Worm (Caenorhabditis elegans) whole organism, L4 larva: ENCODE measurements around the gene elp-1.

ENCODE experiments used
- ama-1 ChIP-seq: fragments of 150-350 bp; optimal IDR thresholded peaks from 2 replicates; lab custom pipeline; 2014; ENCODE audit warnings: inconsistent platforms, mixed read lengths
- lin-1 ChIP-seq: fragments of 200-800 bp; sonication (Bioruptor generic); IDR thresholded peaks from 2 replicates; pipeline ENCODE4 v1.3.6; 2022; ENCODE audit warnings: missing genetic modification reagents, missing genetic modification characterization, missing compliant biosample characterization
- lin-13 ChIP-seq: fragments of 150-350 bp; optimal IDR thresholded peaks from 2 replicates; lab custom pipeline; 2014; ENCODE audit warnings: missing biosample characterization, missing genetic modification reagents, missing genetic modification characterization
- lin-15B ChIP-seq: fragments of 150-350 bp; sonication (generic microtip); optimal IDR thresholded peaks from 3 replicates; lab custom pipeline; 2014; ENCODE audit warnings: missing biosample characterization, missing genetic modification characterization
- lin-29 ChIP-seq: fragments of 200-800 bp; sonication (Bioruptor generic); IDR thresholded peaks from 2 replicates; pipeline ENCODE4 v1.3.6; 2022; ENCODE audit warnings: missing genetic modification reagents, missing genetic modification characterization, missing compliant biosample characterization
- nhr-41 ChIP-seq: fragments of 200-800 bp; sonication (Bioruptor generic); IDR thresholded peaks from 2 replicates; pipeline ENCODE4 v1.3.6; 2022; ENCODE audit warnings: missing genetic modification reagents, missing genetic modification characterization, missing compliant biosample characterization
- pha-4 ChIP-seq, 2 experiments: fragments of 150-350 bp in 1 of 2; fragments of 200-800 bp in 1 of 2; sonication (Bioruptor generic) in 1 of 2; IDR thresholded peaks in 1 of 2; optimal IDR thresholded peaks in 1 of 2; 2 replicates each; pipeline versions ENCODE4 v1.3.6 to Lab custom; 2014 to 2022; ENCODE audit warnings: missing genetic modification characterization in 2 of 2, missing genetic modification reagents in 2 of 2, missing biosample characterization in 1 of 2, missing compliant biosample characterization in 1 of 2
- php-3 ChIP-seq: fragments of 200-800 bp; sonication (Bioruptor generic); IDR thresholded peaks from 2 replicates; pipeline ENCODE4 v1.3.6; 2022; ENCODE audit warnings: missing genetic modification reagents, missing genetic modification characterization, missing compliant biosample characterization
- zag-1 ChIP-seq: fragments of 150-350 bp; optimal IDR thresholded peaks from 2 replicates; lab custom pipeline; 2014; ENCODE audit warnings: missing biosample characterization, missing genetic modification characterization
- ztf-11 ChIP-seq: fragments of 150-350 bp; optimal IDR thresholded peaks from 2 replicates; lab custom pipeline; 2014; ENCODE audit warnings: missing biosample characterization, missing genetic modification characterization
- ztf-7 ChIP-seq: fragments of 150-350 bp; optimal IDR thresholded peaks from 2 replicates; lab custom pipeline; 2014; ENCODE audit warnings: missing biosample characterization, missing genetic modification characterization

- no peak for TF ChIP-seq lin-13 (GFP tag; lab: Kevin White, UChicago)
- no peak for TF ChIP-seq pha-4 (GFP tag; IDR thresholded peaks at IDR 0.05; lab: Robert Waterston, UW)
- no peak for TF ChIP-seq pha-4 (tag; optimal IDR thresholded peaks at IDR 0.05; lab: Kevin White, UChicago)
- TF ChIP-seq lin-1 (GFP tag; lab: Robert Waterston, UW): no peak
- TF ChIP-seq php-3 (GFP tag; lab: Robert Waterston, UW): no peak
- no peak for TF ChIP-seq lin-29 (GFP tag; lab: Robert Waterston, UW)
- no peak for TF ChIP-seq ama-1 (lab: Kevin White, UChicago)
- no peak for TF ChIP-seq ztf-11 (tag; lab: Kevin White, UChicago)
- TF ChIP-seq lin-15B (tag; lab: Kevin White, UChicago): no peak
- no peak for TF ChIP-seq nhr-41 (GFP tag; lab: Robert Waterston, UW)
- TF ChIP-seq zag-1 (tag; lab: Kevin White, UChicago): no peak
- no peak for TF ChIP-seq ztf-7
These were observed 28.0 kb upstream of the elp-1 start, which contains the start of gene sdf-9 for ce11 chrV:20797918-20798317.
